Worm (Caenorhabditis elegans) whole organism, L1 larva: ENCODE data around the gene knl-3.

Experiments used
- ama-1 ChIP-seq: fragments of 150-350 bp; optimal IDR thresholded peaks from 2 replicates; lab custom pipeline; 2014
- efl-1 ChIP-seq, 4 experiments: fragments of 150-350 bp; optimal IDR thresholded peaks in 3 of 4; peaks in 1 of 4; 1 replicate in 1 of 4; 2 replicates in 3 of 4; lab custom pipeline; 2014; ENCODE audit warnings: missing biosample characterization in 2 of 4, missing genetic modification characterization in 2 of 4, missing genetic modification reagents in 2 of 4
- egl-27 ChIP-seq, 2 experiments: fragments of 150-350 bp in 1 of 2; sonication (generic microtip); optimal IDR thresholded peaks; 3 replicates each; lab custom pipeline; 2017 to 2018; ENCODE audit warnings: missing biosample characterization in 2 of 2, missing genetic modification characterization in 2 of 2, missing genetic modification reagents in 2 of 2
- elt-2 ChIP-seq: sonication (generic microtip); optimal IDR thresholded peaks from 2 replicates; lab custom pipeline; 2016; ENCODE audit warnings: missing genetic modification characterization, mild to moderate bottlenecking, inconsistent platforms, missing compliant biosample characterization, missing genetic modification reagents
- elt-3 ChIP-seq, 6 experiments: fragments of 150-350 bp in 1 of 6; sonication (generic microtip); optimal IDR thresholded peaks; 2 replicates each; lab custom pipeline; 2017 to 2018; ENCODE audit warnings: missing biosample characterization in 6 of 6, missing genetic modification characterization in 6 of 6, inconsistent platforms in 1 of 6
- lin-39 ChIP-seq: fragments of 150-350 bp; optimal IDR thresholded peaks from 2 replicates; lab custom pipeline; 2014; ENCODE audit warnings: missing biosample characterization, missing genetic modification reagents, missing genetic modification characterization
- mep-1 ChIP-seq: fragments of 150-350 bp; optimal IDR thresholded peaks from 2 replicates; lab custom pipeline; 2014; ENCODE audit warnings: missing biosample characterization, missing genetic modification characterization
- nhr-11 ChIP-seq: fragments of 150-350 bp; optimal IDR thresholded peaks from 2 replicates; lab custom pipeline; 2014; ENCODE audit warnings: missing biosample characterization, missing genetic modification characterization
- nhr-28 ChIP-seq: fragments of 150-350 bp; optimal IDR thresholded peaks from 2 replicates; lab custom pipeline; 2014; ENCODE audit warnings: missing biosample characterization, missing genetic modification characterization
- nhr-71 ChIP-seq: sonication (generic microtip); optimal IDR thresholded peaks from 2 replicates; lab custom pipeline; 2016; ENCODE audit warnings: mild to moderate bottlenecking, missing genetic modification characterization, moderate library complexity, missing compliant biosample characterization
- sptf-1 ChIP-seq: fragments of 150-350 bp; optimal IDR thresholded peaks from 2 replicates; lab custom pipeline; 2014; ENCODE audit warnings: missing biosample characterization, missing genetic modification characterization
- tbx-2 ChIP-seq: sonication (generic microtip); optimal IDR thresholded peaks from 2 replicates; lab custom pipeline; 2016; ENCODE audit warnings: missing genetic modification characterization, missing compliant biosample characterization
- unc-62 ChIP-seq: fragments of 150-350 bp; optimal IDR thresholded peaks from 2 replicates; lab custom pipeline; 2014; ENCODE audit warnings: missing biosample characterization, missing genetic modification reagents, missing genetic modification characterization
- zip-4 ChIP-seq: fragments of 200-800 bp; sonication (Bioruptor generic); optimal IDR thresholded peaks from 2 replicates; lab custom pipeline; 2018; ENCODE audit warnings: mild to moderate bottlenecking, missing genetic modification characterization, moderate library complexity, missing compliant biosample characterization

- TF ChIP-seq egl-27 (tag; optimal IDR thresholded peaks at IDR 0.05; lab: Kevin White, UChicago) (no peak), zip-4 (GFP tag; lab: Kevin White, UChicago) (no peak), nhr-71 (tag; lab: Kevin White, UChicago) (no peak), lin-39 (no peak), mep-1 (tag; lab: Kevin White, UChicago) (no peak), sptf-1 (tag; lab: Kevin White, UChicago) (no peak), ama-1 (lab: Kevin White, UChicago) (no peak), nhr-11 (tag; lab: Kevin White, UChicago) (no peak), efl-1 (optimal IDR thresholded peaks at IDR 0.05; lab: Kevin White, UChicago) (no peak), efl-1 (GFP tag; optimal IDR thresholded peaks at IDR 0.05 in 1 of 2; lab: Kevin White, UChicago) (no peak), unc-62 (GFP tag; lab: Kevin White, UChicago) (no peak), elt-2 (no peak), nhr-28 (no peak), elt-3 (tag; optimal IDR thresholded peaks at IDR 0.05; lab: Kevin White, UChicago) (no peak), tbx-2 (tag; lab: Kevin White, UChicago) (no peak)
Observed at ce11 chrV:1869682-1870081, 669 bp downstream of the knl-3 start, which contains the start of gene T10B5.3.
